Fruit fly (Drosophila melanogaster) whole organism, larva: ENCODE results near the gene sau.

ENCODE experiments used
- noc ChIP-seq: fragments of 200-800 bp; sonication (Bioruptor generic); optimal IDR thresholded peaks from 3 replicates; lab custom pipeline; 2019; ENCODE audit warnings: missing biosample characterization, mild to moderate bottlenecking, missing genetic modification characterization, moderate library complexity

Gene sau

DNA sequence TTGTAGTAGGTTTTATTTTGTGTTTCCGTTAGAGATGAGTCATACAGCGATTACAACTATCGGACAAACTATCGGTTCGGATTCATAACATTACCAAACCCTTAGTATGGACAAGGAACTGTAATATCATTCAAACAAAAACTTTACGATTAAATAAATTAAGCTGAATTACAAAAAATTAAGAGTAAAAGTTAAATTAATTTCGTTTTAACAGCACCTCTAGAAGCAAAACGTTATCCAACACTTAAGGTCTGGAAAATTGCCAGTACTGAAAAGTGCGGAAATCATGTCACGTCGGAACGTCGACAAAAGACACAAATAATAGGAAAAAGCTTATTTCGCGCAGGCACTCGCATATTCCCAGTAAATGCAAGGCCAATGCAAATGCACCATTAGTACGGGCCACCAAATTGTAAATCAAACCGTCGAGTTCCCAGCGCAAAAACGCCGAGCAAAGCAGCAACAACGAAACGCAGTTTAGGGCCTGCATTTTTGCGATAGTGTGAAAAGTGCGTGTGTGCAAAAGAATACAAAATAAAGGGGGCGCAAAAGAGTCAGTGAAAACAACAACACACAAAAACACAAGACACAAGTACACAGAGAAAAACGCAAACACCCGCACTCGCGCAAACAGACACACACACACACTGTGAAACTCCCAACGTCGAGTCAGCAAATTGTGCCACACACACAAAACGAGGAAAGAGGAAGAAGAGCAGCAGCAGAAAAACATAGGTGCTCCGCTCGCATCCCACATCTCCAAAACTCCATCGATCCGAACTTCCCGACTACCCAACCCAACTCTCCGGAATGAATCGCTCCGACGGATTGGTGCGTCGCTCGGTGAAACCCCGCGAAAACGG lies at the start of gene sau, which contains the start of gene CG15387:
sau (plus strand) TSS at position 84 of the 863 bp plus-strand sequence.
CG15387 (minus strand) TSS at position 36 of the 863 bp plus-strand sequence.
- peak; percentile 88 for TF ChIP-seq noc

DNA sequence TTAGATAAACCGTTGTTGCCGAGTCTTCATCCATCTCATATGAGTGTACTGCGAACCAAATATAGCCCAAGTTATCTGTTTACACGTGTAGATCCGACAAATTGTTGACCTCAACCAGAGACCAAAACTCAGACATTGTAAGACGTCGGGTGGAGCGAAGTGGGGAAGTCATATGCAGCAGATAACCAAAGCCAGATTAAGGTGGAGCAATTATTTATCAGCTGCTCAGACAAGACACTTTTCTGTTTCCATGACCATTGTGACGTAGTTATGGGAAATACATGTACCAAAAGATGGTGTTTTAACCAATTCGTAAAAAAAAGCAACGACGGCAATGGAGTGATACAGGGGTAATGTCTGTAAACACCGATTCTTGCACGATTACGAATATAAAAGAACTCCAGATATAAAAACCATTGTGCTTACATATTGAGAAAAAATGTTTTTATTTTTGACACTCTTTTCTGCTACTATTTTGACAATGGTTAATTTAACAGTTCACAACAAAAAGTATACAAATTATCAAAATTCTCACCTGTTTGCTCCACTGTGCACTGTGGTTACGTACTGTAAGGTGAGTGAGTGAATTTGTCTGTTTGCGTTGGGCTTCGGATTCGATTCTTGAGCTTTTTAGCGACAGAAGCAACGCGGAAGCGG lies 48.7 kb upstream of the sau start:
- peak; percentile 38 for TF ChIP-seq noc

DNA sequence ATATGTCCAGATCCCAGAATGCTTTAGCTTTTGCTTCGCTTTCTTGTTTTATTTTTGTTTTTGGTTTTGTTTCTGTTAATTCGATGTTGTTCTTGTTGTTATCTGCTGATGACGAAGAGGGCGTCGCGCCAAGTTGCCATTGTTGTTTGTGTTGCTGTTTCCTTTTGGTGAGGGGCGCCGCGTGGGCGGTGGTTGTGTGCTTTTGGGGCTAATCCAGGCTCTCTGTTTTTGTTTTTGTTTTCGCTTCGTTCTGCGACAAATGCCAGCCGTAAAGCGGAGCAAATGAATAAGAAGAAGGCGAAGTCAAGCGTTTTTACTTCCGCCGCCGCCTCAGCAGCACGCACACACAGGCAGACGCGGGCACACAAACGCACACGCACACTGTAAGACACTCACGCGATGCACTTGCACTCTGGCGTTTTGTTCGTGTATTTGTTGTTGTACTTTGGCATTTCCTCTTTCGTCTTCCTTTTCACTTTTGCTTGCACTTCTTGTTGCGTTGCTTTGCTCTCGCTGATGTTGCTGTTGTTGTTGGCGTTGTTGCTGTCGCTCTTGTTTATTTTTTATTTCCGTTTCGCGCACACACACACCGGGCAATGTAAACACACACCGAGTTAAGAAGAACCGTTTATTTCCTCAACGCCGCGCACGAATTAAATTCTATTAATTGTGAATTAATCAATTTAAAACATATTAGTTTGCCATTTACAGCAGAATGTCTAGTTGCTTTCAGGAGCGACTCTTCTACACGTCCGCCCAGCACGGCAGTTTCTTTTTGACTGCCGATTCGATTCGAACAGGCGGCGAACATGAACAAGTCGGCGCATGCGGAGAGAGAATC lies 48.0 kb upstream of the sau start, which contains the start of gene aop:
aop (minus strand) TSS at position 786 of the 841 bp plus-strand sequence.
- no peak for TF ChIP-seq noc

DNA sequence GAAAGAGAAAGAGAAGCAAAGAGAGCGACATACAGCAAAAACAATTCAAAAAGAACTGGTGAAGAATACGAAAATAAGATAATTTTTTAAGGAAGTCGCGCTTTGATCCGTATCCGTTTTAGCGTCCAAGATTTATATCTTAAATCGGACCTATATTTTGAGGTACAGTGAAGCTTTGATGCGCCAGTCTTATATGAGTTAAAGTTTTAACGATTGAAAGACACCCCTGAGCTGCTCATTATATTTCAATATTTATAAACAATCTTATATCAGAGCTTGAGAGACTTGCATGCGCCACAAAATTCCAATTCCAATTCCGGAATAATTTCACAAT lies 47.4 kb upstream of the sau start:
- no peak for TF ChIP-seq noc

DNA sequence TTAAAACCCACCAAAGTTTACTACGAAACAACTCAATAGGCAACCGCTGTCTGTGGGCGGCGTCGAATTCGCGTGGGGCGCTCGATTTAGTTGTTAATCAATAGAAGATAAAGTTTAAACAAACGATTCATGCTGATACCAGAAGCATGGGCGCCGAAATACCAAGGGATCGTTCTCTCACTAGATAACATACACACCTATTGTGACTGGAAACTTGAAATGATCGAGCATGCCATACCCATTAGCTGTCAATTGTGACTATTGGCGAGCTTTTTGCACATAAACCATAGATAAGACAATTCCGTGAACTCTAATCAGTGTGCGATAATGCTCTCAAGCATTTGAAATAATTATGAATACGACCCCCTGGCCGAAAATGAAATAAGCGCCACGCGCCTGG lies 46.8 kb upstream of the sau start:
- peak; percentile 64 for TF ChIP-seq noc

DNA sequence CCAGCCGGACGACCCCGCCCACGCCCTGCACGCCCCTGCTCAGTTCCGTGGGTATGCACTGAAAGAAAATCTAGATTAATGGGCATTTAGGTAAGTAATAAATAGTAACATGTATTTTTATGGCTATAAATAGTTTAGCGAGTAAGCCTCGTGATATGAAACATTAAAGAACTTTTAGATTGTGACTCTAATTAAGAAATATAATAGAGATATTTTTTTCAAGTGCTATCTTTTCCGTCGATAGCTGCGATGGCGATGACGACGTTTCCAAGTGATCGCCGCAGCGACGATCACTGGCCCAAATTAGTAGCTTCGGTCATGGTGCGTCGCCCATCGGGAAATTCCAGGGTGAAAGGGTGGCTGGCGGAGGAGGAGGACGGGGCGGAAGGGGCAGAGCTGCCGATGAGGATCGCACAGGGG lies 46.0 kb upstream of the sau start:
- peak; percentile 37 for TF ChIP-seq noc

DNA sequence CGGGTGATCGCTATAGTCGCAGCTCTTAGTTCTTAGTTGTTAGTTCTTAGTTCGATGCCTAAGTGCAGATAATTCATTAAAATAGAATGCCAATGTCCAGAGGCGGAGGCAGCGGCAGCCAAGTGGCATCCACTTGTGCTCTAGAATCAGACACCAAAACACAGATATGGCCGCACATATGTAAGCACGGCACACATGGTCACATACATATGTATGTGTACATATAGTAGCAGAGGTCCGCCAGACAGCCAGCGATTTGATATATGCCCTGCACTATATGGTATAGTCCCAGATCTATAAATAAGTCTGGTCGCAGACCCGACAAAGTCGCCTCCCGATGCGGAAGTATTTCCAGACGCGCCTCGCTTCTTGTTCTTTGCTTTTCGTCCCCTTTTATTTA lies 45.5 kb upstream of the sau start:
- no peak for TF ChIP-seq noc

DNA sequence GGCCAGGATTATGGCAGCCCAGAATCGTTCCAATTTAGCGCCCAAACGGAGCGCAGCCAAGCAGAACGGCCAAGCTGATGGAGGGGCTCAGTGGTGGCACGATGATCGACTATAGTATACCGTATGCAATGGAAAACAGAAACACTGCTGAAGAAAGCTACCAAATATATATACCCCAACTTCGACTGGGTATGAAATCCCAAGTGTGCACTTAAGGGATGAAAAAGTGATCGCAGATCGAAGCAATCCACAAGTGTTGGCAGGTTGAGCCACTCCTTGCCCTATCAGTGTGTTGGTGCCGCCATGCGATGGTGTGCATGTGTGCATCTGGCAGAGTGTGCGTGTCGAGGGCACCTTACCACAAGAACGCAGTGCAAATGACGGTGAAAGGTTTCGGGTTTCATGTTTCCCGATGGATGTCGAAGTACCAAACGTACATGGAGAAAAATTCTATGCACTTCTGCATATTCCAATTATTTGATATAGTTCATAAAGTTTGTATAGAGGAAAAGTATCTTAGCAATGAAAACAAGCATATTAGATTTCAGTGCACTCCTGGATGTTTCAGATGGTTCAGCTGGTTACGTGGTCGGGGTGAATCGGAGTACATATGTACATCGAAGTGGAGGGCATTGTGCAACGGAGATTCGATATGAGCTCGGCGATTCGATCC lies 44.0 kb upstream of the sau start:
- TF ChIP-seq noc = no peak

DNA sequence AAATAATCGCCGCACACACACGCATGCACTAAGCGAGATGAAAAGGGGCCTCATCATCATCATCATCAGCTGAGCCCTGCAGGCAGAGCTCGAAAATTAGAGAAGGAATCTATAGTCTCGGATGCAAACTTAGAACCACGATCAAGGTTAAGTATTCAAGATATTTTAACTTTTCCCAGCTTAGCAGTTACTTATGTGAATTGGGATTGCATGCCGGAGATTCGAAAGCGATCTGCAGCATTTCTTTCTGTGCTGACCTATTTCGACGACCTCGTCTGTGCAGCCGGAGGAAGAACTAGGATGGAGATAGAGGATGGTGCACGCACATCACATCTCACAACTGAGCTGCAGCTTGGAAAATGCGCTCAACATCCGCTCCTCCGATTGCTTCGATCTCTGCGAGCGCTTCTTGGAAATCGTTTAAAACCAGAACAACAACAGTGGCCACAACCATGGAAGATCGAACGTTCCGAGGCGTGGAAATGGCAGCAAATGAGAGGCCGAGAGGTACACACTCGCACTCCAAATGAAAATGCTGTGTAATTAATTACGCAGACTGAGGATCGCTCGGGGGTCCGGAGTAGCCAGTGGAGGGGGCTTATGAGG lies 43.3 kb upstream of the sau start:
- no peak for TF ChIP-seq noc

DNA sequence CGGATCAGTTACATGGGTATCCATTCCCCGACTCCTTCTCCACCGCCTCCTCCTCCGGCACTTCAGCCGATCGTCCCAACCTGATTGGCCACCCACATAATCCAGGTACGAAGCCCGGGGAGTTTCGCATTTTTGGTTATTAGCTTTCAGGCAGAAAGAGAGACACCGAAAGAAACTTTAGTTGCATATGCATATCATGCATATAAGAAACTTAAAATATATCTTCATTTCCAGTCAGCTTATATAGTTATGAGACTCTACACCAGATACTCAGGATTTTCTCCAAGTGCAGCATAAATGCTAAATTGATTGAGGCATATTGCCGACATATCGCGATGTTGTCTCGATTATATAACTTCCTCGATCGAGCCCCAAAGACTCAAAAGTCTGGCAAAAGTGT lies 42.0 kb upstream of the sau start:
- no peak for TF ChIP-seq noc

DNA sequence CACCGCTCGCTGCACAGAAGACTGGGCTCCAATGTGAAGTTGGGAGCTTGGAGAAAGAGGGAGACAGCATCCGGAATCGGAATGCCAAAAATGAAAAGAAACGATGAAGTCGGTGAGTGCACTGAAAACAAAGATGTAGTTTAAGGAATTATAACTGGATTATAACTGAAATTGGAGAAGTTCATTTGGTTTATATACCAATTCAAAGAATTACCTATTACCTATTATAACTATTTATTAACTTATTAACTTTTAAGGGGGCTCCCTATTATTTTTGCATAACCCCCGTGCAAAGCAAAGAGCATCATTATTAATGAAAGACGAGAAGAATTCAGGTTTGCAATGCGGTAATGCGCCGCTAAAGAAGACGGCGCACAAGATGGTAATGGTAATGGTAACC lies 41.5 kb upstream of the sau start:
- no peak for TF ChIP-seq noc

DNA sequence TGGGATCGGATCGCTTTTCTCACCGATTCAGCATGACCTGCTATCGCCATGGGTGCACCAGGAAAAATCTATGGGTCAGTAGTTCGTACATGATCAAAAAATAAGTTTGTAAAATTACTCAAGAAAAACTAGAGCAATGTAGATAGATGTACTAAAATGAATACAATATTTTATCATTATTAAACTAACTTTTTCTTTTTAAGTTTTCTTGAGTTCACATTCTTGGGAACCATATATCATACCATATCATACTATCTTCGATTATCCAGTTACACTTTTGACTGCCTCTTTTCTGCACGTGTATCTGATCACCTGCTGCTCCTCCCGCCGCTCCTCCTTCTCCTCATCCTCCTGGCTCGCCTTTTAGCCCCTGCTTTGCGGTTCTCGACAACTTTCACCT lies 40.8 kb upstream of the sau start:
- no peak for TF ChIP-seq noc

DNA sequence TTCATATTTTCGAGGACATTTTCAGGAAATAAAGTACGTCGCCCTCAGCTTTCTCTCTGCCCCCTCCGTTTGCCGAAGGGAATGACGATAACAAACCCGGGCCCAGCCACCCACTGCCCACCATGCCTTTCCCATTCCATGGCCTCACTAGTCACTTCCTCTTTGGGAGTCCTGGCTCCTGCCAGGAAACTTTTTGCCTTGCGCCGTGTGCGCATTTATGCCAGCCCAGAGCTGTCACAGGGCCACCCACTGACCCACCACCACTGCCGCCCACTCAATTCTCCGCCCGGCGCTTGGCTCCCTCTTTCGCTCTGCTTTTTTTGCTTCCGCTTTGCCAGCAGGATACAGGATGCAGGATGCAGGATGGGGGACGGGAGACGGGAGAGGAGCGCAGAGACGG lies 38.7 kb upstream of the sau start:
- TF ChIP-seq noc = no peak

DNA sequence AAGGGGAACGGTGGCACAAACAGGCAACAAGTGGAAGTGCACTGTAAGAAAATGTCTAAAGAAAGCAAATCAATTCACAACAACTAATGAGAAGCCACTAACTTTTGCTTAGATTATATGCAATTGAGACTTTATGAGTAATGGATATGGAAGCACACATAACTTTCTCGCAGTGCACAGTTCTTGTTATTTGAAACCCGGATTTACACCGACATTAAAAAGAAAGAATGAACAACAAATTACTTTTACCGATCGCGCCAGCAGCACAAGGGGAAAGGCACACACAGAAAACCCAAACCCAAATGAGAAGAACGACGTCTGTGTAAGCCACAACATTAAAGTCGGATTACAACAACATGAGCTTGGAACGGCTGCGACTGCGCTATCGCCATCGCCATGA lies 37.0 kb upstream of the sau start:
- no peak for TF ChIP-seq noc

DNA sequence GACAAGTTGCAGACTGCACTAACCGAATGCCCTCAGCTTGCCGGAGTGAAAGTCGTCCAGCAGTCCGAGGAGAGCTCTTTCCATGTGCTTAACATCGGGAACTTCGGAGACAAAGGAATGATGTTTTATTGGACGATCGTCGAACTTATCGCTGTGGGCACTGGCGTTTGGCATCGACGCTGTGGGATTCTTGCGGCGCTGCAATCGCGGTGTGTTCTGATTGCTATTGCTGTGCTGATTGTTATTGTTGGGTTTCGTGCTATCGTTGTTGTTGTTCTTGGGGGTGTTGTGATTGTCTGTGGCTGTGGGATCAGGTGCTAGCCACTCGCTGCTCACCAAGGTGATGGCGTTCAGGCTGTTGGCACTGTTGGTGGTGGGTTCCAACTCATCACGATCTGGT lies 35.5 kb upstream of the sau start:
- TF ChIP-seq noc = no peak

DNA sequence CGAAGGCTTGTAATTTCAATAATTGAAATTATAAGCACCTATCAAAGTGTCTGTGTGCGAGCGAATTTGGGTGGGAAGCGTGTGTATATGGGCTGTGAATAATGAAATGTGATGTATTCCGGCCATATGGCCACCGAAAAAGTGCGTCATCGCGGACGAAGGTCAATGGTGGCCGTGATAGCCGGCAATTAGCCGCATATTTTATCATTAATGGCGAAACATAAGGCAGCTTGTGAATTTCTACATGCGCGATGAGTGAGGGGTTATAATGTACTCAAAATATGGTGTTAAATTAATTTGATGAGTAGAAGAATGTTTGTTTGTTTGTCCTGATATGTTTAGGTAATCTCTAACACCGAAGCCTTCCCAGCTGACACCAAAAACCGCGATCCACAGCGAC lies 34.7 kb upstream of the sau start:
- TF ChIP-seq noc = no peak
